Fruit fly (Drosophila melanogaster): Measurements from ENCODE around the gene CG6333.

The CG6333 gene

dm6 chr3L:17457695-17458242, 28.3 kb downstream of the CG6333 start (continued):
- peak; percentile 24 for TF ChIP-seq CG7839 (tag; optimal IDR thresholded peaks at IDR 0.05)
- TF ChIP-seq Pdp1 (GFP tag; optimal IDR thresholded peaks at IDR 0.05): no peak
- peak; percentile 51 for TF ChIP-seq CG18262 (tag; optimal IDR thresholded peaks at IDR 0.05)
- TF ChIP-seq tap (tag; optimal IDR thresholded peaks at IDR 0.05): peak; percentile 13
- no peak for TF ChIP-seq vnd (GFP tag; IDR thresholded peaks at IDR 0.05; ENCODE audit: partially characterized antibody)
- no peak for TF ChIP-seq CG2129 (GFP tag; IDR thresholded peaks at IDR 0.05; ENCODE audit: partially characterized antibody)
- TF ChIP-seq prd (optimal IDR thresholded peaks at IDR 0.05): no peak
- TF ChIP-seq prd (GFP tag; IDR thresholded peaks at IDR 0.05): peak; percentile 29; the same call in 1 of the 3 replicates
- TF ChIP-seq CG8089 (GFP tag; optimal IDR thresholded peaks at IDR 0.05): no peak
- no peak for TF ChIP-seq ase (GFP tag; IDR thresholded peaks at IDR 0.05)
- TF ChIP-seq CG5953 (GFP tag; IDR thresholded peaks at IDR 0.05): 0 out of 2 replicates have a peak, but pooled peaks have one; percentile 24

dm6 chr3L:17447881-17448280, 38.1 kb downstream of the CG6333 start:
- TF ChIP-seq tio (GFP tag; optimal IDR thresholded peaks at IDR 0.05) (peak; percentile 19), CG6254 (GFP tag; optimal IDR thresholded peaks at IDR 0.05) (no peak), pnt (GFP tag; optimal IDR thresholded peaks at IDR 0.05) (no peak), GATAe (GFP tag; conservative IDR thresholded peaks at IDR 0.05) (no peak), NfI (GFP tag; optimal IDR thresholded peaks at IDR 0.05) (no peak), Trl (optimal IDR thresholded peaks at IDR 0.05) (no peak), Trl (GFP tag; optimal IDR thresholded peaks at IDR 0.05) (no peak), CG10274 (GFP tag; optimal IDR thresholded peaks at IDR 0.05) (no peak), CG8478 (optimal IDR thresholded peaks at IDR 0.05) (no peak), so (GFP tag; IDR thresholded peaks at IDR 0.05) (0 out of 3 replicates have a peak, but pooled peaks have one; percentile 12), CG12299 (tag; optimal IDR thresholded peaks at IDR 0.05) (no peak), CG11456 (GFP tag; IDR thresholded peaks at IDR 0.05) (no peak), dm (GFP tag; optimal IDR thresholded peaks at IDR 0.05) (no peak), unpg (GFP tag; optimal IDR thresholded peaks at IDR 0.05) (no peak), CG30020 (tag; optimal IDR thresholded peaks at IDR 0.05) (no peak), CG3995 (GFP tag; optimal IDR thresholded peaks at IDR 0.05) (no peak), CG9727 (GFP tag; optimal IDR thresholded peaks at IDR 0.05) (peak; percentile 54), CG8924 (tag; optimal IDR thresholded peaks at IDR 0.05) (peak; percentile 36), CG15514 (GFP tag; optimal IDR thresholded peaks at IDR 0.05) (peak; percentile 18), CG7372 (GFP tag; IDR thresholded peaks at IDR 0.05) (no peak), sqz (GFP tag; optimal IDR thresholded peaks at IDR 0.05) (no peak), CG2199 (GFP tag; IDR thresholded peaks at IDR 0.05) (no peak), CG11723 (GFP tag; optimal IDR thresholded peaks at IDR 0.05) (no peak), Six4 (GFP tag; optimal IDR thresholded peaks at IDR 0.05) (no peak), repo (GFP tag; optimal IDR thresholded peaks at IDR 0.05) (no peak), sens-2 (GFP tag; IDR thresholded peaks at IDR 0.05) (no peak), CG13894 (tag; optimal IDR thresholded peaks at IDR 0.05) (no peak), gem (tag; optimal IDR thresholded peaks at IDR 0.05) (peak; percentile 63), CG1647 (GFP tag; optimal IDR thresholded peaks at IDR 0.05) (no peak), luna (GFP tag; optimal IDR thresholded peaks at IDR 0.05) (no peak), CG16815 (GFP tag; optimal IDR thresholded peaks at IDR 0.05) (no peak), cwo (GFP tag; optimal IDR thresholded peaks at IDR 0.05) (peak; percentile 43), ham (GFP tag; IDR thresholded peaks at IDR 0.05) (no peak), Sry-β (GFP tag; optimal IDR thresholded peaks at IDR 0.05) (no peak), bbx (GFP tag; IDR thresholded peaks at IDR 0.05; ENCODE audit: partially characterized antibody) (no peak), Scr (GFP tag; IDR thresholded peaks at IDR 0.05; ENCODE audit: partially characterized antibody) (no peak), Asciz (GFP tag; optimal IDR thresholded peaks at IDR 0.05) (no peak), Atf-2 (GFP tag; optimal IDR thresholded peaks at IDR 0.05) (no peak), CG2202 (tag; optimal IDR thresholded peaks at IDR 0.05) (no peak), CG8089 (GFP tag; optimal IDR thresholded peaks at IDR 0.05) (no peak)

All from whole organism, embryonic.